Worm (Caenorhabditis elegans): ENCODE results near the gene C56E6.7.

C56E6.7 gene

ce11 chrII:6497137-6497536 is 19.2 kb upstream of the C56E6.7 start:
- TF ChIP-seq elt-3 (tag; optimal IDR thresholded peaks at IDR 0.05): no peak
- peak; percentile 34 for TF ChIP-seq ces-1 (GFP tag; optimal IDR thresholded peaks at IDR 0.05)
- no peak for TF ChIP-seq blmp-1 (tag; optimal IDR thresholded peaks at IDR 0.05)

ce11 chrII:6498609-6499008 is 17.8 kb upstream of the C56E6.7 start:
- TF ChIP-seq ces-1 (GFP tag; optimal IDR thresholded peaks at IDR 0.05) (peak; percentile 52), snpc-4 (tag; optimal IDR thresholded peaks at IDR 0.05) (no peak)

ce11 chrII:6499067-6499466 is 17.3 kb upstream of the C56E6.7 start, which contains the start of gene twk-49:
TSS of gene twk-49 (minus strand) at chrII:6499167.
- no peak for TF ChIP-seq nhr-76 (tag; optimal IDR thresholded peaks at IDR 0.05)
- TF ChIP-seq nhr-2 (tag; optimal IDR thresholded peaks at IDR 0.05): no peak
- no peak for TF ChIP-seq drap-1 (GFP tag; optimal IDR thresholded peaks at IDR 0.05)
- no peak for TF ChIP-seq snpc-4 (tag; optimal IDR thresholded peaks at IDR 0.05)
- no peak for TF ChIP-seq flh-1 (GFP tag; optimal IDR thresholded peaks at IDR 0.05)
- TF ChIP-seq blmp-1 (tag; optimal IDR thresholded peaks at IDR 0.05): no peak
- TF ChIP-seq ceh-43 (GFP tag; optimal IDR thresholded peaks at IDR 0.05): no peak
- no peak for TF ChIP-seq lin-32 (GFP tag; optimal IDR thresholded peaks at IDR 0.05)
- no peak for TF ChIP-seq zip-8 (tag; optimal IDR thresholded peaks at IDR 0.05)
- no peak for TF ChIP-seq unc-62 (GFP tag; optimal IDR thresholded peaks at IDR 0.05)
- no peak for TF ChIP-seq mab-5 (tag; optimal IDR thresholded peaks at IDR 0.05)
- no peak for TF ChIP-seq M03D4.4 (tag; optimal IDR thresholded peaks at IDR 0.05)
- TF ChIP-seq nhr-28 (tag; optimal IDR thresholded peaks at IDR 0.05): no peak
- TF ChIP-seq unc-120 (tag; optimal IDR thresholded peaks at IDR 0.05; ENCODE audit: poor library complexity, severe bottlenecking): no peak
- TF ChIP-seq elt-3 (tag; optimal IDR thresholded peaks at IDR 0.05): no peak
- TF ChIP-seq nhr-237 (tag; optimal IDR thresholded peaks at IDR 0.05): no peak
- TF ChIP-seq ceh-39 (tag; optimal IDR thresholded peaks at IDR 0.05): no peak

ce11 chrII:6500161-6500560 is 16.2 kb upstream of the C56E6.7 start, which contains the start of gene R05G9.5:
TSS of gene R05G9.5 (minus strand) at chrII:6500261.
- no peak for TF ChIP-seq ceh-43 (GFP tag; optimal IDR thresholded peaks at IDR 0.05)
- no peak for TF ChIP-seq unc-120 (tag; optimal IDR thresholded peaks at IDR 0.05; ENCODE audit: poor library complexity, severe bottlenecking)
- no peak for TF ChIP-seq mep-1 (tag; optimal IDR thresholded peaks at IDR 0.05)
- no peak for TF ChIP-seq lin-32 (GFP tag; optimal IDR thresholded peaks at IDR 0.05)
- no peak for TF ChIP-seq ceh-39 (tag; optimal IDR thresholded peaks at IDR 0.05)
- no peak for TF ChIP-seq blmp-1 (tag; optimal IDR thresholded peaks at IDR 0.05)
- TF ChIP-seq snpc-4 (tag; optimal IDR thresholded peaks at IDR 0.05): no peak
- no peak for TF ChIP-seq nhr-12 (tag; optimal IDR thresholded peaks at IDR 0.05)
- TF ChIP-seq cnd-1 (tag; optimal IDR thresholded peaks at IDR 0.05): no peak
- no peak for TF ChIP-seq bed-3 (GFP tag; optimal IDR thresholded peaks at IDR 0.05)
- TF ChIP-seq elt-3 (tag; optimal IDR thresholded peaks at IDR 0.05): no peak
- no peak for TF ChIP-seq flh-1 (GFP tag; optimal IDR thresholded peaks at IDR 0.05)
- TF ChIP-seq nhr-28 (tag; optimal IDR thresholded peaks at IDR 0.05): no peak
- TF ChIP-seq hlh-1 (tag; optimal IDR thresholded peaks at IDR 0.05): no peak
- no peak for TF ChIP-seq ceh-83 (GFP tag; optimal IDR thresholded peaks at IDR 0.05)
- no peak for TF ChIP-seq unc-39 (tag; optimal IDR thresholded peaks at IDR 0.05)

- TF ChIP-seq ces-1 (GFP tag; optimal IDR thresholded peaks at IDR 0.05) (no peak), mep-1 (tag; optimal IDR thresholded peaks at IDR 0.05) (no peak), pha-4 (tag; optimal IDR thresholded peaks at IDR 0.05) (no peak), bed-3 (GFP tag; optimal IDR thresholded peaks at IDR 0.05) (no peak), elt-1 (tag; optimal IDR thresholded peaks at IDR 0.05; ENCODE audit: borderline replicate concordance, insufficient read depth) (no peak), lsy-2 (tag; optimal IDR thresholded peaks at IDR 0.05) (no peak), sptf-1 (tag; optimal IDR thresholded peaks at IDR 0.05) (no peak), flh-1 (GFP tag; optimal IDR thresholded peaks at IDR 0.05) (no peak)
These were observed 15.0 kb upstream of the C56E6.7 start, which contains the start of gene R05G9.3 for ce11 chrII:6501420-6501819. TSS of gene R05G9.3 (minus strand) at chrII:6501520.

ce11 chrII:6502826-6503225 is 13.6 kb upstream of the C56E6.7 start, which contains the start of gene R05G9.1:
TSS of gene R05G9.1 (plus strand) at chrII:6503168.
- TF ChIP-seq cnd-1 (tag; optimal IDR thresholded peaks at IDR 0.05): no peak
- no peak for TF ChIP-seq bed-3 (GFP tag; optimal IDR thresholded peaks at IDR 0.05)
- TF ChIP-seq nhr-12 (tag; optimal IDR thresholded peaks at IDR 0.05): no peak
- no peak for TF ChIP-seq sptf-1 (tag; optimal IDR thresholded peaks at IDR 0.05)
- no peak for TF ChIP-seq ceh-39 (tag; optimal IDR thresholded peaks at IDR 0.05)
